Fruit fly (Drosophila melanogaster) whole organism, adult: Measurements from ENCODE around the gene CG31904.

ENCODE experiments used
- CG11617 ChIP-seq: fragments of 200-800 bp; sonication (Bioruptor generic); optimal IDR thresholded peaks from 2 replicates; lab custom pipeline; 2017; ENCODE audit warnings: mild to moderate bottlenecking, missing biosample characterization, missing genetic modification reagents, missing genetic modification characterization
- CG12768 ChIP-seq: fragments of 200-800 bp; sonication (Bioruptor generic); optimal IDR thresholded peaks from 2 replicates; lab custom pipeline; 2017; ENCODE audit warnings: missing biosample characterization, missing genetic modification characterization, mild to moderate bottlenecking, moderate library complexity, missing genetic modification reagents
- CG14711 ChIP-seq: fragments of 200-800 bp; sonication (Bioruptor generic); optimal IDR thresholded peaks from 2 replicates; lab custom pipeline; 2018; ENCODE audit warnings: missing biosample characterization, mild to moderate bottlenecking, missing genetic modification characterization, moderate library complexity
- CG1620 ChIP-seq: fragments of 200-800 bp; sonication (Bioruptor generic); optimal IDR thresholded peaks from 2 replicates; lab custom pipeline; 2016; ENCODE audit warnings: missing biosample characterization, missing genetic modification characterization
- CG33017 ChIP-seq: fragments of 200-800 bp; sonication (Bioruptor generic); optimal IDR thresholded peaks from 2 replicates; lab custom pipeline; 2018; ENCODE audit warnings: missing biosample characterization, mild to moderate bottlenecking, missing genetic modification characterization, moderate library complexity
- CG5204 ChIP-seq: fragments of 200-800 bp; sonication (Bioruptor generic); optimal IDR thresholded peaks from 2 replicates; lab custom pipeline; 2016; ENCODE audit warnings: missing biosample characterization, missing genetic modification characterization
- CG7045 ChIP-seq: fragments of 200-800 bp; sonication (Bioruptor generic); optimal IDR thresholded peaks from 2 replicates; lab custom pipeline; 2017; ENCODE audit warnings: missing biosample characterization, mild to moderate bottlenecking, missing genetic modification characterization
- CG7101 ChIP-seq: fragments of 200-800 bp; sonication (Bioruptor generic); optimal IDR thresholded peaks from 2 replicates; lab custom pipeline; 2018; ENCODE audit warnings: missing biosample characterization, mild to moderate bottlenecking, missing genetic modification characterization, moderate library complexity
- Clk ChIP-seq: fragments of 200-800 bp; sonication (Bioruptor generic); optimal IDR thresholded peaks from 2 replicates; lab custom pipeline; 2017; ENCODE audit warnings: missing biosample characterization, missing genetic modification characterization
- Crg-1 ChIP-seq: fragments of 200-800 bp; sonication (Bioruptor generic); optimal IDR thresholded peaks from 2 replicates; lab custom pipeline; 2016; ENCODE audit warnings: missing biosample characterization, missing genetic modification characterization
- Hr96 ChIP-seq: fragments of 200-800 bp; sonication (Bioruptor generic); optimal IDR thresholded peaks from 2 replicates; lab custom pipeline; 2016; ENCODE audit warnings: missing biosample characterization, missing genetic modification characterization
- Mnt ChIP-seq: fragments of 200-800 bp; sonication (Bioruptor generic); optimal IDR thresholded peaks from 2 replicates; lab custom pipeline; 2016; ENCODE audit warnings: missing biosample characterization, mild to moderate bottlenecking, missing genetic modification characterization
- bab1 ChIP-seq: fragments of 200-800 bp; sonication (Bioruptor generic); optimal IDR thresholded peaks from 3 replicates; lab custom pipeline; 2019; ENCODE audit warnings: missing biosample characterization, mild to moderate bottlenecking, missing genetic modification characterization, moderate library complexity
- cic ChIP-seq: fragments of 200-800 bp; sonication (Bioruptor generic); optimal IDR thresholded peaks from 2 replicates; lab custom pipeline; 2017; ENCODE audit warnings: missing biosample characterization, mild to moderate bottlenecking, missing genetic modification characterization, moderate library complexity
- cnc ChIP-seq, 2 experiments: fragments of >200 bp; optimal IDR thresholded peaks; 2 replicates each; lab custom pipeline; 2017
- kay ChIP-seq: fragments of 200-800 bp; sonication (Bioruptor generic); peaks from one replicate; lab custom pipeline; 2016; ENCODE audit warnings: missing biosample characterization, missing genetic modification characterization, borderline replicate concordance
- ovo ChIP-seq: fragments of 200-800 bp; sonication (Bioruptor generic); optimal IDR thresholded peaks from 2 replicates; lab custom pipeline; 2016; ENCODE audit warnings: missing biosample characterization, missing genetic modification characterization
- pad ChIP-seq: fragments of 200-800 bp; sonication (Bioruptor generic); optimal IDR thresholded peaks from 3 replicates; lab custom pipeline; 2017; ENCODE audit warnings: missing biosample characterization, missing genetic modification characterization, mild to moderate bottlenecking, moderate library complexity, missing genetic modification reagents
- tj ChIP-seq: fragments of 200-800 bp; sonication (Bioruptor generic); optimal IDR thresholded peaks from 3 replicates; lab custom pipeline; 2017; ENCODE audit warnings: missing biosample characterization, mild to moderate bottlenecking, missing genetic modification characterization, moderate library complexity
- toe ChIP-seq: fragments of 200-800 bp; sonication (Bioruptor generic); optimal IDR thresholded peaks from 2 replicates; lab custom pipeline; 2016; ENCODE audit warnings: missing biosample characterization, missing genetic modification characterization

The CG31904 gene

DNA sequence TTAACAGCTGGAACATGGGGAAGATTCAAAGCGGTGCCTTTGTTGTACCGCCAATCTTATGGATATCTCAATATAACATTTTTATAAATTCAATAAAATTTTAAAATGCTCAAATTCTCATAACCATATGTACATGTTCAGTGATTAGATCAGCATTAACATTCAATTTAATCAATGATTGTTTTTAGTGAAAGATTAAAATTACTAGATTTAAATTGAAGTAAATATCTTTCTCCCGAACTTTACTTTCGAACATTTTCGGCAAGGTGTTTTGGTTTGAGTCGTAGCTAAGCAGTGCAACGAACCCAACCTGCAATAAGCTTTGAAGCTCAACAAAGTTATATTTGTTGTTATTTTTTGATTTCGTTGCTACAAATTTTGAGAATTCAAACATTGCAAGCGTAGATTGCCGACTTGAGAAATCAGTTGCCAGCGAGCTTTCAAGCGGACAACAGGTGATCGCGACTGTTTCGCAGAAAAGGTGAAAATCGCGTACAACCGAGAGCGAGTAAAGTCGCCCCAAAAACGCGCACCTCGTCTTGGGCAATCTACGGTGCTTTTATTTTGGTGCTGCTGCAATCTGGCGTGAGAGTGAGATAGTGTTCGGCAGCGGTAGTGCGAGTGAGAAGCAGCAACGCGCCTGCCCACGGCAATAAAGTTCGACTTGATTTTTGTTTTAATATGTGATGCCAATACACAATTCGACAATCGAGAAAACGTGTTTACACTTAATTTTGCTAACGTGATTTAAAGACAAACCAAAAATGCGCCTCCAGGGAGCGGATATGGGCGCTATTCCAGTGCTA, 36.0 kb downstream of the CG31904 start, which contains the start of gene Tep3:
TSS of gene Tep3 (plus strand) at position 423 of the 806 bp plus-strand sequence.
- TF ChIP-seq pad (peak; percentile 28), tj (GFP tag; lab: Kevin White, UChicago) (no peak), cic (GFP tag; lab: Kevin White, UChicago) (no peak), CG12768 (GFP tag; lab: Kevin White, UChicago) (no peak), kay (GFP tag; lab: Kevin White, UChicago) (peak; percentile 72), CG14711 (tag; lab: Kevin White, UChicago) (peak; percentile 59), CG7045 (GFP tag; lab: Kevin White, UChicago) (peak; percentile 56), Hr96 (peak; percentile 7), CG33017 (peak; percentile 26), toe (GFP tag; lab: Kevin White, UChicago) (peak; percentile 58), Mnt (GFP tag; lab: Kevin White, UChicago) (no peak), Clk (GFP tag; lab: Kevin White, UChicago) (no peak), cnc (optimal IDR thresholded peaks at IDR 0.05; lab: Kevin White, UChicago) (no peak), CG1620 (GFP tag; lab: Kevin White, UChicago) (no peak), bab1 (GFP tag; lab: Kevin White, UChicago) (peak; percentile 73), Crg-1 (GFP tag; lab: Kevin White, UChicago) (no peak), CG5204 (GFP tag; lab: Kevin White, UChicago) (peak; percentile 6), CG11617 (GFP tag; lab: Kevin White, UChicago) (no peak), CG7101 (tag; lab: Kevin White, UChicago) (peak; percentile 40), ovo (no peak)

DNA sequence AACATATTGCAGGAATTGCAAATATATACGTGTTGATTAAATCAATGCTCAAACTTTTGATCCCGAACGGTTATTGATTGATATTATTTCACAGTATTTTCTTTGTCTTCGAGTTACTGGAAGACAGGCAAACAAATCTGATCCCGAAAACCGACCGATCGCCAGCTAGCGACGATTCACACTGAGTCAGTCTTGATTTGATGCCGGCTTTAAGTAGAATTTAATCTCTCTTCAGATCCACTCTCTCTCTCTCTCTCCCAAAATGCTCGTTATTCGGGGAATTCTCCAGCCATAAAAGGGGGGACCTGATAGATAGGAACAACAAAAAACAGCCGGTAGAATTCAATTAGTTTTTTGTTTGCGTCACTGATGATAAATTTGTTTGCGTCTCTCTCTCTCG, 37.2 kb downstream of the CG31904 start, which contains the start of gene Tep2:
TSS of gene Tep2 (minus strand) at position 185 of the 400 bp plus-strand sequence.
- TF ChIP-seq cic (GFP tag; lab: Kevin White, UChicago) = peak; percentile 9
- no peak for TF ChIP-seq CG5204 (GFP tag; lab: Kevin White, UChicago)
- peak; percentile 9 for TF ChIP-seq bab1 (GFP tag; lab: Kevin White, UChicago)
- no peak for TF ChIP-seq ovo
- TF ChIP-seq tj (GFP tag; lab: Kevin White, UChicago) = peak; percentile 6

DNA sequence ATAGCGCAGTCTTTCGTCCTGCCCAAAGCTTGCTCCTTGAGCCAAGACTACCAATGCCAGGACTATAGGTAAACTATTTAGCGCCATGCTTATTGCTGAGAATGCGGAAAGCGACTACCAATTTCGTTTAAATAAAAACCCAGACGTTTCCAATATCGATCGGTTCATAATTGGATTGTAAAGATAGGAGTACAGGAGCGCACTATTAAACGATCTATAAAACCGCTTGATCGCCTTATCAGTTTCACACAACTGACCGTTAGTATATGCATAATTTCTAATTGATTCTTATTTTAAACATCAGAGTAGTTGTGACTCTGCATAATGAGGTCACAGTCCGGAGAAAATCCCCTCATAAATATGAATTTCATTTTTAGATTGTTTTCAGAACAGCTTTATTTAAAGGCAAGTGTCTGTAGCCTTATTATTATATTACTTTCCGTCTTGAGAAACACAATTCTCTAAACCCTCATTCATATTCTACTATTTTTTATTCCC, 46.0 kb downstream of the CG31904 start, which contains the start of the genes CG7025 and CG43235:
TSS of gene CG7025 (minus strand) at position 101 of the 498 bp plus-strand sequence.
TSS of gene CG43235 (plus strand) at position 448 of the 498 bp plus-strand sequence.
- TF ChIP-seq kay (GFP tag; lab: Kevin White, UChicago) (peak; percentile 22), tj (GFP tag; lab: Kevin White, UChicago) (no peak)

DNA sequence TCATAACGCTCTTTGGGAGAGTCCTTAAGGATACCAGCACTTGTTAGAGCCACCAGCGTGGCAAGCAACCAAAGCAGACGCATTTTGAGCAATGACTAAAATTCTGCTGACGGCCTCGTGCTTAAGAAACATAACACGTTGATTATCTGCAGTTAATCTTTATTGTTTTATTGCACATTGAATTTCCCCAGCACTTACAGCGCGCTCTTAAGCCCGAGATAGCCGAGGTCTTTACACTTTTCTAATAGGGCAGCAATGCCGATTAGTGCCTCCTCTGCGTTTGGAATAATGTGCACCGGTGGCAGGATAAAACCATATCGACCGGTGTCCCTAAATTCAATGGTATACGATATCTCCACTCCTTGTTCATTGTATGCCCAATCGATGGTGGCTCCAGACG, 47.6 kb downstream of the CG31904 start, which contains the start of gene CG18585:
TSS of gene CG18585 (minus strand) at position 101 of the 400 bp plus-strand sequence.
- no peak for TF ChIP-seq CG5204 (GFP tag; lab: Kevin White, UChicago)
- TF ChIP-seq tj (GFP tag; lab: Kevin White, UChicago) = no peak
- TF ChIP-seq ovo = no peak
- TF ChIP-seq Hr96 = no peak
- no peak for TF ChIP-seq kay (GFP tag; lab: Kevin White, UChicago)
- no peak for TF ChIP-seq Mnt (GFP tag; lab: Kevin White, UChicago)
- TF ChIP-seq toe (GFP tag; lab: Kevin White, UChicago) = no peak
- no peak for TF ChIP-seq CG11617 (GFP tag; lab: Kevin White, UChicago)
- TF ChIP-seq CG1620 (GFP tag; lab: Kevin White, UChicago) = no peak
- TF ChIP-seq CG7045 (GFP tag; lab: Kevin White, UChicago) = no peak
- no peak for TF ChIP-seq pad
- TF ChIP-seq Clk (GFP tag; lab: Kevin White, UChicago) = no peak
- TF ChIP-seq CG14711 (tag; lab: Kevin White, UChicago) = no peak
- TF ChIP-seq bab1 (GFP tag; lab: Kevin White, UChicago) = no peak
- TF ChIP-seq Crg-1 (GFP tag; lab: Kevin White, UChicago) = no peak

DNA sequence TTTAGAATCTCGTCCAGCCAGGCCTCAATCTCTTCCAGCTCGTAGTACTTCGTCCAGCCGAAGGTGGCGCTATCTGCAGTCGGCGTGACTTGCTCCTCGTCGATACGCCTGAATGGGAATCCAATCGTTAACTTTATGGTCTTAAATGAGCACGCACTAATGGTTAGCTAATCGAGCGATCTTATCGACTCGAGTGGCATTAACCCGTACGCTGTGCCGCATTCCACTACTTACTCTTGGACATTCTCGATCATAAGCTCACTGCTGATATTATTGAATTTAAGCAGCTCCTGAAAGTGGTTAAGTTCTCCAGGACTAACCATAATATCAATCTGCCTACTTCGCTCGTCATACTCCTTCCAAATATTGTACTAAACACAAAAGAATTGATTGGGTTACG, 48.2 kb downstream of the CG31904 start:
- TF ChIP-seq CG7045 (GFP tag; lab: Kevin White, UChicago) (no peak), bab1 (GFP tag; lab: Kevin White, UChicago) (no peak), ovo (no peak), CG1620 (GFP tag; lab: Kevin White, UChicago) (no peak), CG11617 (GFP tag; lab: Kevin White, UChicago) (no peak), kay (GFP tag; lab: Kevin White, UChicago) (no peak), cnc (optimal IDR thresholded peaks at IDR 0.05; lab: Kevin White, UChicago) (no peak), Crg-1 (GFP tag; lab: Kevin White, UChicago) (no peak), toe (GFP tag; lab: Kevin White, UChicago) (no peak), Clk (GFP tag; lab: Kevin White, UChicago) (no peak), CG7101 (tag; lab: Kevin White, UChicago) (no peak), CG5204 (GFP tag; lab: Kevin White, UChicago) (no peak)

DNA sequence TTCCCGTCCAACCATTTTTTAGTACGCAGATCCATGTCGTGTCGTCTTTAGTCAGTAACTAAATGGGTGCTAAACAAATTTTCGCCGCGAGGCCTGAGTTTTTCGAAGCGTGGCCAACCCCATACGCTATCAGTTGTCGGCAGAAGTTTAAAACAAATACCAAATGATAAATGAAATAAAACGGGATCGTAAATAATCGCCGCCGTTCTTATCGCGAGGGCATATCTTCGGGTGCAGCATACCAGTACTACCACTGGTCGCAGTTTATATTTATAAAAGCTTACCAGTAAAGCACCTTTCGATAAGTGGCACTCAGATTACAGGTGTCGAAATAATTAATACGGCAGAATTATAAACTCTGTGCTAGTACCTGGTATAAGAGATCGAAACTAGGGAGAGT, 53.3 kb downstream of the CG31904 start:
- no peak for TF ChIP-seq Crg-1 (GFP tag; lab: Kevin White, UChicago)
- TF ChIP-seq cic (GFP tag; lab: Kevin White, UChicago) = peak; percentile 76
- TF ChIP-seq CG12768 (GFP tag; lab: Kevin White, UChicago) = peak; percentile 61
- peak; percentile 41 for TF ChIP-seq CG33017
- peak; percentile 34 for TF ChIP-seq Mnt (GFP tag; lab: Kevin White, UChicago)
- TF ChIP-seq CG7101 (tag; lab: Kevin White, UChicago) = no peak
- peak; percentile 92 for TF ChIP-seq kay (GFP tag; lab: Kevin White, UChicago)
